Worm (Caenorhabditis elegans) whole organism, L2 larva: Measurements from ENCODE around the gene frpr-17.

Experiments used
- C34F6.9 ChIP-seq: fragments of 150-350 bp; optimal IDR thresholded peaks from 2 replicates; lab custom pipeline; 2014; ENCODE audit warnings: missing biosample characterization, missing genetic modification characterization
- F13H6.1 ChIP-seq: sonication (generic microtip); optimal IDR thresholded peaks from 2 replicates; lab custom pipeline; 2016; ENCODE audit warnings: missing genetic modification characterization, missing compliant biosample characterization
- R02D3.7 ChIP-seq: fragments of 150-350 bp; optimal IDR thresholded peaks from 2 replicates; lab custom pipeline; 2014; ENCODE audit warnings: missing biosample characterization, missing genetic modification characterization
- Y55F3AM.14 ChIP-seq: fragments of 200-800 bp; sonication (Bioruptor generic); optimal IDR thresholded peaks from 2 replicates; lab custom pipeline; 2018; ENCODE audit warnings: mild to moderate bottlenecking, missing genetic modification characterization, missing compliant biosample characterization
- ZK546.5 ChIP-seq: sonication (generic microtip); optimal IDR thresholded peaks from 2 replicates; lab custom pipeline; 2017; ENCODE audit warnings: missing biosample characterization, missing genetic modification characterization
- alr-1 ChIP-seq: fragments of 150-350 bp; optimal IDR thresholded peaks from 2 replicates; lab custom pipeline; 2014; ENCODE audit warnings: missing biosample characterization, missing genetic modification characterization
- aly-2 ChIP-seq: fragments of 150-350 bp; optimal IDR thresholded peaks from 2 replicates; lab custom pipeline; 2014; ENCODE audit warnings: missing biosample characterization, missing genetic modification characterization
- ama-1 ChIP-seq: fragments of 150-350 bp; optimal IDR thresholded peaks from 2 replicates; lab custom pipeline; 2018; ENCODE audit warnings: inconsistent platforms
- blmp-1 ChIP-seq: sonication (generic microtip); optimal IDR thresholded peaks from 2 replicates; lab custom pipeline; 2017; ENCODE audit warnings: missing genetic modification characterization, mild to moderate bottlenecking, missing compliant biosample characterization, antibody characterized with exemption, moderate library complexity; ENCODE audit not compliant: insufficient read depth
- ceh-82 ChIP-seq: fragments of 150-350 bp; optimal IDR thresholded peaks from 2 replicates; lab custom pipeline; 2014; ENCODE audit warnings: missing biosample characterization, missing genetic modification characterization
- crh-2 ChIP-seq: sonication (generic microtip); optimal IDR thresholded peaks from 2 replicates; lab custom pipeline; 2017; ENCODE audit warnings: missing biosample characterization, missing genetic modification characterization
- elt-1 ChIP-seq: fragments of 150-350 bp; optimal IDR thresholded peaks from 2 replicates; lab custom pipeline; 2014; ENCODE audit warnings: missing biosample characterization, missing genetic modification characterization
- elt-3 ChIP-seq: sonication (generic microtip); optimal IDR thresholded peaks from 2 replicates; lab custom pipeline; 2017; ENCODE audit warnings: missing biosample characterization, missing genetic modification characterization
- fos-1 ChIP-seq: fragments of 150-350 bp; optimal IDR thresholded peaks from 2 replicates; lab custom pipeline; 2014; ENCODE audit warnings: missing biosample characterization, missing genetic modification characterization
- gmeb-1 ChIP-seq: fragments of 150-350 bp; optimal IDR thresholded peaks from 2 replicates; lab custom pipeline; 2014; ENCODE audit warnings: missing biosample characterization, missing genetic modification characterization
- lin-11 ChIP-seq: fragments of 150-350 bp; sonication (generic microtip); optimal IDR thresholded peaks from 2 replicates; lab custom pipeline; 2014; ENCODE audit warnings: missing biosample characterization, missing genetic modification characterization, inconsistent platforms, mixed read lengths
- lin-13 ChIP-seq: fragments of 150-350 bp; optimal IDR thresholded peaks from 2 replicates; lab custom pipeline; 2014; ENCODE audit warnings: missing biosample characterization, missing genetic modification reagents, missing genetic modification characterization
- lin-39 ChIP-seq: fragments of 150-350 bp; optimal IDR thresholded peaks from 2 replicates; lab custom pipeline; 2014; ENCODE audit warnings: missing biosample characterization, missing genetic modification reagents, missing genetic modification characterization
- lsy-2 ChIP-seq, 2 experiments: fragments of 150-350 bp in 1 of 2; sonication (generic microtip) in 1 of 2; optimal IDR thresholded peaks; 2 replicates each; lab custom pipeline; 2014 to 2017; ENCODE audit warnings: missing biosample characterization in 2 of 2, missing genetic modification characterization in 2 of 2
- mab-5 ChIP-seq: fragments of 150-350 bp; optimal IDR thresholded peaks from 2 replicates; lab custom pipeline; 2014; ENCODE audit warnings: missing biosample characterization, missing genetic modification characterization
- mbf-1 ChIP-seq: sonication (generic microtip); optimal IDR thresholded peaks from 2 replicates; lab custom pipeline; 2017; ENCODE audit warnings: missing biosample characterization, missing genetic modification characterization
- mdl-1 ChIP-seq, 2 experiments: fragments of 150-350 bp in 1 of 2; sonication (generic microtip) in 1 of 2; optimal IDR thresholded peaks; 2 replicates each; lab custom pipeline; 2017; ENCODE audit warnings: missing biosample characterization in 2 of 2, missing genetic modification characterization in 2 of 2
- nhr-10 ChIP-seq: sonication (generic microtip); optimal IDR thresholded peaks from 2 replicates; lab custom pipeline; 2017; ENCODE audit warnings: missing biosample characterization, missing genetic modification characterization
- nhr-11 ChIP-seq: fragments of 150-350 bp; optimal IDR thresholded peaks from 2 replicates; lab custom pipeline; 2014; ENCODE audit warnings: missing biosample characterization, missing genetic modification characterization
- nhr-12 ChIP-seq: fragments of 150-350 bp; optimal IDR thresholded peaks from 2 replicates; lab custom pipeline; 2014; ENCODE audit warnings: missing biosample characterization, missing genetic modification characterization
- nhr-129 ChIP-seq: fragments of 150-350 bp; optimal IDR thresholded peaks from 2 replicates; lab custom pipeline; 2014; ENCODE audit warnings: missing biosample characterization, missing genetic modification characterization
- nhr-6 ChIP-seq: fragments of 150-350 bp; optimal IDR thresholded peaks from 2 replicates; lab custom pipeline; 2014; ENCODE audit warnings: missing biosample characterization, missing genetic modification characterization
- nhr-77 ChIP-seq: fragments of 150-350 bp; optimal IDR thresholded peaks from 2 replicates; lab custom pipeline; 2014; ENCODE audit warnings: missing biosample characterization, missing genetic modification characterization
- peb-1 ChIP-seq: fragments of 150-350 bp; optimal IDR thresholded peaks from 2 replicates; lab custom pipeline; 2014; ENCODE audit warnings: missing biosample characterization, missing genetic modification characterization
- sem-4 ChIP-seq: fragments of 150-350 bp; optimal IDR thresholded peaks from 2 replicates; lab custom pipeline; 2014; ENCODE audit warnings: missing biosample characterization, missing genetic modification reagents, missing genetic modification characterization
- sma-3 ChIP-seq: sonication (generic microtip); optimal IDR thresholded peaks from 2 replicates; lab custom pipeline; 2016; ENCODE audit warnings: missing genetic modification reagents, missing genetic modification characterization, missing compliant biosample characterization
- unc-39 ChIP-seq: fragments of 150-350 bp; optimal IDR thresholded peaks from 2 replicates; lab custom pipeline; 2014; ENCODE audit warnings: missing biosample characterization, missing genetic modification characterization
- unc-55 ChIP-seq: fragments of 150-350 bp; sonication (generic microtip); optimal IDR thresholded peaks from 3 replicates; lab custom pipeline; 2014; ENCODE audit warnings: missing biosample characterization, missing genetic modification reagents, missing genetic modification characterization
- unc-62 ChIP-seq: fragments of 150-350 bp; optimal IDR thresholded peaks from 2 replicates; lab custom pipeline; 2014; ENCODE audit warnings: missing biosample characterization, missing genetic modification reagents, missing genetic modification characterization
- zag-1 ChIP-seq: fragments of 150-350 bp; optimal IDR thresholded peaks from 2 replicates; lab custom pipeline; 2014; ENCODE audit warnings: missing biosample characterization, missing genetic modification characterization
- ztf-1 ChIP-seq: fragments of 200-800 bp; sonication (Bioruptor generic); conservative IDR thresholded peaks from 2 replicates; pipeline ENCODE4 v1.3.6; 2022; ENCODE audit warnings: missing genetic modification characterization, missing compliant biosample characterization
- ztf-4 ChIP-seq: fragments of 150-350 bp; optimal IDR thresholded peaks from 2 replicates; lab custom pipeline; 2014; ENCODE audit warnings: missing biosample characterization, missing genetic modification characterization

The frpr-17 gene

DNA sequence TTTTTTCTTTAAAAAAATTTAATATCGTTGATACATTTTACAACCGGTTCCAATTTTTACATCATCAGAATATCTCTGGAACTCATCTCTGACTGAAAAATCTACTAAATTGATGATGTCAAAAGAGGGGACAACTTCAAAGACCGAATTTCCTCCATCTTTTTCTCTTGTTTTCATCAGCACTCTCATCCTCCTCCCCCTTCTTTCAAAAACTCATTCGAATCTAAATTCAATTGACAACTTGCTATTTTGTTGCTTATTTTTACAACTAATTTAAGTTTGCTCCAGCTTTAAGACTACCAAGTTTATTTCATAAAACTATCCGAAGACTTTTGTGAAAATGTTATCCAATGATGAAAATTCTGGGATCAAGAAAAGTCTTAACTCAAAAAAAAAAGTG lies 6.9 kb upstream of the frpr-17 start:
- TF ChIP-seq lin-11 (tag; lab: Kevin White, UChicago) (no peak), mdl-1 (tag; optimal IDR thresholded peaks at IDR 0.05; lab: Kevin White, UChicago) (no peak), mbf-1 (tag; lab: Kevin White, UChicago) (no peak), ztf-4 (tag; lab: Kevin White, UChicago) (no peak), mab-5 (tag; lab: Kevin White, UChicago) (no peak), nhr-6 (tag; lab: Kevin White, UChicago) (no peak), elt-3 (tag; lab: Kevin White, UChicago) (no peak), ama-1 (lab: Kevin White, UChicago) (no peak), C34F6.9 (tag; lab: Kevin White, UChicago) (no peak), alr-1 (tag; lab: Kevin White, UChicago) (no peak), zag-1 (no peak), F13H6.1 (tag; lab: Kevin White, UChicago) (no peak), R02D3.7 (tag; lab: Kevin White, UChicago) (no peak)

DNA sequence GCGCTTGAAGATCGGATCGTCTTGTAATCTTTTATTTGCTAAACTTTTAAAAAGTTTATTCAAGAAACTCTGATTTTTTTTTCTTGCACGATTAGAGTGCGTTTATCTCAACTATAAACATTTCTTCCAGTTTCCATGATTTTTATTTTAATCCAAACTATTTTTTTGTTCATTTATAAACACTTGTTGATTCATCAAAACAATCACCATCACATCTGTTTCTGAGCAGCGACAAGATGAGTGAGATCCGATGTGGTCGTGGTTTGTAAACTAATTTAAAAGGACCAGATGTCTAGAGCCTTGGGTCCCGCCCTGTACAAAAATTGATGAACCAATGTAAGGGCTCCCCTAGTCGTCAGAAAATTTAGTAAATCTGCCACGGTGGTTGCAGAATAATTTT lies 4.7 kb upstream of the frpr-17 start:
- TF ChIP-seq unc-55 (GFP tag; lab: Kevin White, UChicago): peak; percentile 3
- TF ChIP-seq elt-1: no peak

DNA sequence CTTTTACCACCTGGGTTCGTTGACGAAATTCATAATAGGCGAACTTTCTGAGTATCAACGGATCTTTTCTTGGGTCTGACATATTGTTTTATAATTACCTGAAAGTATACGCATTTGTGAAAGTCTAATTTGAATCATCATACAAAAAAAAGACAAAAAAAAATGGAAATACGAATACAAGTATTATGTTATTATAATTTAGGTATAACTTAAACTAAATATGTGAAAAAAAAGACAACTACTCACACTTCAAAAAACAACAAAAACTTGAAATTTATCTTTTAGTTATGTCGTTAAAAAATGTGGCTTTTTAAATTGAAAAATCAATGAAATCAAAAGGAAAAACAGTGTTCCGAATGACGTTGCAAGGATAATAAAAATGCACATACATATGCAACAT lies 6.9 kb downstream of the frpr-17 start, which contains the start of gene fbxa-179:
Gene fbxa-179, minus strand, starts transcription at position 101 of the 400 bp plus-strand sequence.
- TF ChIP-seq crh-2 (tag; lab: Kevin White, UChicago): no peak
- no peak for TF ChIP-seq nhr-6 (tag; lab: Kevin White, UChicago)
- TF ChIP-seq C34F6.9 (tag; lab: Kevin White, UChicago): no peak
- no peak for TF ChIP-seq ceh-82 (tag; lab: Kevin White, UChicago)
- no peak for TF ChIP-seq blmp-1 (tag; lab: Kevin White, UChicago)
- no peak for TF ChIP-seq elt-1
- no peak for TF ChIP-seq nhr-11 (tag; lab: Kevin White, UChicago)
- TF ChIP-seq fos-1 (tag; lab: Kevin White, UChicago): no peak
- no peak for TF ChIP-seq unc-39 (tag; lab: Kevin White, UChicago)
- TF ChIP-seq lin-13 (GFP tag; lab: Kevin White, UChicago): no peak
- TF ChIP-seq nhr-10 (tag; lab: Kevin White, UChicago): no peak
- no peak for TF ChIP-seq lsy-2 (tag; optimal IDR thresholded peaks at IDR 0.05; lab: Kevin White, UChicago)
- TF ChIP-seq nhr-77 (tag; lab: Kevin White, UChicago): no peak
- no peak for TF ChIP-seq peb-1

DNA sequence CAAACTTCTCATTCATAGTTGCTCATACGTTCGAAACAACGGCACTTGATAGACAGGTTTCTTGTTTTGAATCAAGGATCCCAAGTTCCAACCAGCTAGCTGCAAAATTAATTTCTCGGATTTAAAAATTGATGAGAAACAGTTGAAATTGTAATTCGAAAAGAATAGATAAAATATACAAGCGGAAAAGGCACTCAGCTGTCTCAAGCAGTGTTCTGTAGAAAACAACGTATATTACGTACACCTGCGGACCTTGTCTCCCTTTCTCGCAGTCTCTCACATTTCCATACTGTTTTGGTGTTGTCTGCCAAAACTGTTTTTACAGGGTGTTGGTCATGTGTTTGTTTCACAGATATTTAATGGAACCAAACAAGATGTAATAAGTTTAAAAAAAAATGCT lies 9.7 kb downstream of the frpr-17 start, which contains the start of gene F23D12.10:
Gene F23D12.10, minus strand, starts transcription at position 101 of the 400 bp plus-strand sequence.
- no peak for TF ChIP-seq ceh-82 (tag; lab: Kevin White, UChicago)
- no peak for TF ChIP-seq Y55F3AM.14 (GFP tag; lab: Kevin White, UChicago)
- TF ChIP-seq ztf-1 (GFP tag; lab: Robert Waterston, UW): no peak

DNA sequence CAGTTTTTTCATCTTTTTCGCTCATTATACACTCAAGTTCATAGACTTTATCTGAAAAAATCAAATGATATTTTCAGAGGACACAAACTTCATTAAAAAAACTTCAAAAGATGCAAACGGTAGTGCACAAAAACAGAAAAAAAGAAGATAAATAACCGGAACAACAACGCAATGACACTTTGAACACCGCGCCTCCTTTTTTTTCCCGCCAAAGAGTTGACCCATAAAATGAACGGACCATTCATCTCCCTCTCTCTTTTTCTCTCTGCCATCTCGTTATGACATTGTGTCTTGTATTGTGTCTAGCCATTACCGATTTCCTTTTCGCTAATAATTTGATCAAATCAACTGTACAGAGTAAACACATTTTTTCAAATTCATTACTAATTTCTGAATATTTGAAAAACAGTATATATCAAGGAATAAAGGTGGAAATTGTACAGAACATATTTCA lies 15.6 kb downstream of the frpr-17 start, which contains the start of gene F23D12.2:
Gene F23D12.2, minus strand, starts transcription at position 51 of the 454 bp plus-strand sequence.
- TF ChIP-seq nhr-129 (tag; lab: Kevin White, UChicago): no peak
- TF ChIP-seq nhr-12 (tag; lab: Kevin White, UChicago): no peak
- no peak for TF ChIP-seq lin-39 (tag; lab: Kevin White, UChicago)
- no peak for TF ChIP-seq sma-3 (GFP tag; lab: Kevin White, UChicago)
- TF ChIP-seq unc-55 (GFP tag; lab: Kevin White, UChicago): no peak
- TF ChIP-seq ZK546.5 (tag; lab: Kevin White, UChicago): no peak
- TF ChIP-seq gmeb-1 (tag; lab: Kevin White, UChicago): no peak
- no peak for TF ChIP-seq ztf-1 (GFP tag; lab: Robert Waterston, UW)
- no peak for TF ChIP-seq unc-39 (tag; lab: Kevin White, UChicago)
- no peak for TF ChIP-seq unc-62 (GFP tag; lab: Kevin White, UChicago)
- no peak for TF ChIP-seq crh-2 (tag; lab: Kevin White, UChicago)
- TF ChIP-seq ama-1 (lab: Kevin White, UChicago): no peak
- TF ChIP-seq aly-2 (tag; lab: Kevin White, UChicago): no peak
- TF ChIP-seq sem-4 (tag; lab: Kevin White, UChicago): no peak
- TF ChIP-seq C34F6.9 (tag; lab: Kevin White, UChicago): no peak
